Fruit fly (Drosophila melanogaster) whole organism, embryonic: ENCODE measurements around the gene Muc68Ca.

ENCODE experiments used
- B-H1 ChIP-seq: fragments of 200-800 bp; sonication (Bioruptor generic); IDR thresholded peaks from 3 replicates; pipeline ENCODE4 v1.3.6; 2022; ENCODE audit warnings: missing biosample characterization, missing genetic modification characterization
- Bgb ChIP-seq: fragments of 200-800 bp; sonication (Bioruptor generic); IDR thresholded peaks from 2 replicates; pipeline ENCODE4 v1.3.6; 2022; ENCODE audit warnings: missing biosample characterization, missing genetic modification characterization; ENCODE audit not compliant: partially characterized antibody
- CG10147 ChIP-seq: fragments of 200-800 bp; sonication (Bioruptor generic); optimal IDR thresholded peaks from 2 replicates; lab custom pipeline; 2019; ENCODE audit warnings: missing biosample characterization, mild to moderate bottlenecking, missing genetic modification characterization, moderate library complexity
- CG10267 ChIP-seq: fragments of 200-800 bp; sonication (Bioruptor generic); optimal IDR thresholded peaks from 2 replicates; lab custom pipeline; 2018; ENCODE audit warnings: missing biosample characterization, mild to moderate bottlenecking, missing genetic modification characterization, moderate library complexity
- CG12104 ChIP-seq: fragments of 200-800 bp; sonication (Bioruptor generic); optimal IDR thresholded peaks from 3 replicates; lab custom pipeline; 2016; ENCODE audit warnings: missing biosample characterization, missing genetic modification characterization
- CG12155 ChIP-seq: fragments of 200-800 bp; sonication (Bioruptor generic); optimal IDR thresholded peaks from 3 replicates; lab custom pipeline; 2016; ENCODE audit warnings: missing biosample characterization, missing genetic modification characterization
- CG13287 ChIP-seq: fragments of 200-800 bp; sonication (Bioruptor generic); IDR thresholded peaks from 2 replicates; pipeline ENCODE4 v1.3.6; 2022; ENCODE audit warnings: missing biosample characterization, missing genetic modification characterization; ENCODE audit not compliant: partially characterized antibody
- CG14860 ChIP-seq: fragments of 200-800 bp; sonication (Bioruptor generic); IDR thresholded peaks from 3 replicates; pipeline ENCODE4 v1.3.6; 2022; ENCODE audit warnings: missing biosample characterization, missing genetic modification characterization; ENCODE audit not compliant: partially characterized antibody
- CG15011 ChIP-seq: fragments of 200-800 bp; sonication (Bioruptor generic); optimal IDR thresholded peaks from 3 replicates; lab custom pipeline; 2018; ENCODE audit warnings: missing biosample characterization, mild to moderate bottlenecking, missing genetic modification characterization
- CG15514 ChIP-seq: fragments of 200-800 bp; sonication (Bioruptor generic); optimal IDR thresholded peaks from 3 replicates; lab custom pipeline; 2017; ENCODE audit warnings: missing biosample characterization, missing genetic modification characterization, mild to moderate bottlenecking, moderate library complexity, missing genetic modification reagents
- CG15696 ChIP-seq: fragments of 200-800 bp; sonication (Bioruptor generic); optimal IDR thresholded peaks from 2 replicates; lab custom pipeline; 2019; ENCODE audit warnings: missing biosample characterization, mild to moderate bottlenecking, missing genetic modification characterization, moderate library complexity
- CG1647 ChIP-seq: fragments of 200-800 bp; sonication (Bioruptor generic); optimal IDR thresholded peaks from 3 replicates; lab custom pipeline; 2016; ENCODE audit warnings: missing biosample characterization, missing genetic modification characterization
- CG17568 ChIP-seq: fragments of 200-800 bp; sonication (Bioruptor generic); optimal IDR thresholded peaks from 2 replicates; lab custom pipeline; 2018; ENCODE audit warnings: missing biosample characterization, mild to moderate bottlenecking, missing genetic modification characterization, moderate library complexity
- CG1832 ChIP-seq: fragments of 200-800 bp; sonication (Bioruptor generic); optimal IDR thresholded peaks from 2 replicates; lab custom pipeline; 2017; ENCODE audit warnings: missing biosample characterization, mild to moderate bottlenecking, missing genetic modification characterization, inconsistent platforms
- CG2116 ChIP-seq: fragments of 200-800 bp; sonication (Bioruptor generic); optimal IDR thresholded peaks from 3 replicates; lab custom pipeline; 2018; ENCODE audit warnings: missing biosample characterization, mild to moderate bottlenecking, missing genetic modification characterization
- CG2202 ChIP-seq: fragments of 200-800 bp; sonication (Bioruptor generic); optimal IDR thresholded peaks from 2 replicates; lab custom pipeline; 2018; ENCODE audit warnings: missing biosample characterization, mild to moderate bottlenecking, missing genetic modification characterization
- CG2712 ChIP-seq: fragments of 200-800 bp; optimal IDR thresholded peaks from 3 replicates; lab custom pipeline; 2019; ENCODE audit warnings: missing biosample characterization, mild to moderate bottlenecking, missing genetic modification characterization, moderate library complexity
- CG7271 ChIP-seq: fragments of 200-800 bp; sonication (Bioruptor generic); optimal IDR thresholded peaks from 2 replicates; lab custom pipeline; 2018; ENCODE audit warnings: missing biosample characterization, mild to moderate bottlenecking, missing genetic modification characterization, moderate library complexity
- CG9797 ChIP-seq: fragments of 200-800 bp; sonication (Bioruptor generic); optimal IDR thresholded peaks from 3 replicates; lab custom pipeline; 2018; ENCODE audit warnings: missing biosample characterization, mild to moderate bottlenecking, missing genetic modification characterization
- CG9817 ChIP-seq: fragments of 200-800 bp; sonication (Bioruptor generic); optimal IDR thresholded peaks from 2 replicates; lab custom pipeline; 2018; ENCODE audit warnings: missing biosample characterization, mild to moderate bottlenecking, missing genetic modification characterization, moderate library complexity
- Dll ChIP-seq: fragments of 200-800 bp; sonication (Bioruptor generic); IDR thresholded peaks from 4 replicates; pipeline ENCODE4 v1.3.6; 2022; ENCODE audit warnings: missing biosample characterization, missing genetic modification characterization; ENCODE audit not compliant: partially characterized antibody
- Doc3 ChIP-seq: fragments of 200-800 bp; sonication (Bioruptor generic); IDR thresholded peaks from 3 replicates; pipeline ENCODE4 v1.3.6; 2022; ENCODE audit warnings: missing biosample characterization, missing genetic modification characterization; ENCODE audit not compliant: partially characterized antibody
- Dp ChIP-seq: fragments of 200-800 bp; sonication (Bioruptor generic); optimal IDR thresholded peaks from 2 replicates; lab custom pipeline; 2018; ENCODE audit warnings: missing biosample characterization, mild to moderate bottlenecking, missing genetic modification characterization, moderate library complexity
- Ets65A ChIP-seq: fragments of 200-800 bp; sonication (Bioruptor generic); peaks from one replicate; lab custom pipeline; 2016; ENCODE audit warnings: missing biosample characterization, missing genetic modification characterization
- H15 ChIP-seq: fragments of 200-800 bp; sonication (Bioruptor generic); IDR thresholded peaks from 3 replicates; pipeline ENCODE4 v1.3.6; 2022; ENCODE audit warnings: missing biosample characterization, missing genetic modification characterization
- HmgZ ChIP-seq: fragments of 200-800 bp; sonication (Bioruptor generic); optimal IDR thresholded peaks from 2 replicates; lab custom pipeline; 2018; ENCODE audit warnings: missing biosample characterization, mild to moderate bottlenecking, missing genetic modification characterization
- Kr ChIP-seq: fragments of 200-800 bp; sonication (Bioruptor generic); optimal IDR thresholded peaks from 2 replicates; lab custom pipeline; 2017; ENCODE audit warnings: missing biosample characterization, mild to moderate bottlenecking, missing genetic modification characterization
- Lpt ChIP-seq: fragments of >200 bp; optimal IDR thresholded peaks from 2 replicates; lab custom pipeline; 2018; ENCODE audit warnings: missing biosample characterization, missing genetic modification characterization
- MBD-R2 ChIP-seq: fragments of 200-800 bp; sonication (Bioruptor generic); IDR thresholded peaks from 2 replicates; pipeline ENCODE4 v1.3.6; 2022; ENCODE audit warnings: missing biosample characterization, missing genetic modification characterization
- Mad ChIP-seq: fragments of 200-800 bp; sonication (Bioruptor generic); optimal IDR thresholded peaks from 2 replicates; lab custom pipeline; 2016; ENCODE audit warnings: missing biosample characterization, missing genetic modification characterization
- Med ChIP-seq: fragments of 200-800 bp; sonication (Bioruptor generic); peaks from one replicate; lab custom pipeline; 2016; ENCODE audit warnings: missing biosample characterization, missing genetic modification characterization, mild to moderate bottlenecking, inconsistent platforms, moderate library complexity
- Sin3A ChIP-seq: fragments of >200 bp; optimal IDR thresholded peaks from 2 replicates; lab custom pipeline; 2018
- Trl ChIP-seq, 3 experiments: fragments of >200 bp in 2 of 3; fragments of 200-800 bp in 1 of 3; sonication (Bioruptor generic) in 1 of 3; optimal IDR thresholded peaks; 2 replicates in 1 of 3; 3 replicates in 2 of 3; lab custom pipeline; 2016 to 2017; ENCODE audit warnings: missing biosample characterization in 1 of 3, missing genetic modification characterization in 1 of 3
- ftz-f1 ChIP-seq: fragments of 200-800 bp; sonication (Bioruptor generic); optimal IDR thresholded peaks from 2 replicates; lab custom pipeline; 2016; ENCODE audit warnings: missing biosample characterization, missing genetic modification characterization
- fu2 ChIP-seq: fragments of 200-800 bp; sonication (Bioruptor generic); optimal IDR thresholded peaks from 2 replicates; lab custom pipeline; 2016; ENCODE audit warnings: missing biosample characterization, missing genetic modification characterization
- gcm ChIP-seq: fragments of 200-800 bp; sonication (Bioruptor generic); optimal IDR thresholded peaks from 2 replicates; lab custom pipeline; 2019; ENCODE audit warnings: missing biosample characterization, mild to moderate bottlenecking, missing genetic modification characterization, moderate library complexity
- hb ChIP-seq: fragments of 200-800 bp; sonication (Bioruptor generic); IDR thresholded peaks from 3 replicates; pipeline ENCODE4 v1.3.6; 2022; ENCODE audit warnings: missing biosample characterization, missing genetic modification characterization; ENCODE audit not compliant: partially characterized antibody
- hbn ChIP-seq: fragments of 200-800 bp; sonication (Bioruptor generic); IDR thresholded peaks from 2 replicates; pipeline ENCODE4 v1.3.6; 2022; ENCODE audit warnings: missing biosample characterization, missing genetic modification characterization; ENCODE audit not compliant: partially characterized antibody
- her ChIP-seq: fragments of 200-800 bp; sonication (Bioruptor generic); optimal IDR thresholded peaks from 2 replicates; lab custom pipeline; 2016; ENCODE audit warnings: missing biosample characterization, missing genetic modification characterization
- inv ChIP-seq: fragments of 200-800 bp; sonication (Bioruptor generic); IDR thresholded peaks from 2 replicates; pipeline ENCODE4 v1.3.6; 2022; ENCODE audit warnings: missing biosample characterization, missing genetic modification characterization; ENCODE audit not compliant: partially characterized antibody
- klu ChIP-seq: fragments of 200-800 bp; sonication (Bioruptor generic); IDR thresholded peaks from 2 replicates; pipeline ENCODE4 v1.3.6; 2022; ENCODE audit warnings: missing biosample characterization, missing genetic modification characterization
- nmo ChIP-seq: fragments of 200-800 bp; sonication (Bioruptor generic); optimal IDR thresholded peaks from 2 replicates; lab custom pipeline; 2018; ENCODE audit warnings: missing biosample characterization, mild to moderate bottlenecking, missing genetic modification characterization, moderate library complexity
- onecut ChIP-seq: fragments of 200-800 bp; sonication (Bioruptor generic); IDR thresholded peaks from 2 replicates; pipeline ENCODE4 v1.3.6; 2022; ENCODE audit warnings: missing biosample characterization, missing genetic modification characterization
- pzg ChIP-seq: fragments of 200-800 bp; sonication (Bioruptor generic); optimal IDR thresholded peaks from 3 replicates; lab custom pipeline; 2018; ENCODE audit warnings: missing biosample characterization, mild to moderate bottlenecking, missing genetic modification characterization, moderate library complexity
- slp2 ChIP-seq: fragments of 200-800 bp; sonication (Bioruptor generic); optimal IDR thresholded peaks from 2 replicates; lab custom pipeline; 2016; ENCODE audit warnings: missing biosample characterization, missing genetic modification characterization
- ssp ChIP-seq: fragments of 200-800 bp; sonication (Bioruptor generic); IDR thresholded peaks from 2 replicates; pipeline ENCODE4 v1.3.6; 2022; ENCODE audit warnings: missing biosample characterization, missing genetic modification characterization
- stwl ChIP-seq: fragments of 200-800 bp; sonication (Bioruptor generic); optimal IDR thresholded peaks from 3 replicates; lab custom pipeline; 2018; ENCODE audit warnings: missing biosample characterization, mild to moderate bottlenecking, missing genetic modification characterization, moderate library complexity
- tgo ChIP-seq: fragments of 200-800 bp; sonication (Bioruptor generic); IDR thresholded peaks from 3 replicates; pipeline ENCODE4 v1.3.6; 2022; ENCODE audit warnings: missing biosample characterization, missing genetic modification characterization
- tio ChIP-seq: fragments of 200-800 bp; sonication (Bioruptor generic); optimal IDR thresholded peaks from 2 replicates; lab custom pipeline; 2017; ENCODE audit warnings: missing biosample characterization, missing genetic modification characterization, inconsistent platforms
- vvl ChIP-seq: fragments of 200-800 bp; sonication (Bioruptor generic); IDR thresholded peaks from 2 replicates; pipeline ENCODE4 v1.3.6; 2022; ENCODE audit warnings: missing biosample characterization, missing genetic modification characterization
- zen ChIP-seq: fragments of 200-800 bp; sonication (Bioruptor generic); optimal IDR thresholded peaks from 3 replicates; lab custom pipeline; 2018; ENCODE audit warnings: missing biosample characterization, mild to moderate bottlenecking, missing genetic modification characterization, moderate library complexity

Gene Muc68Ca

DNA sequence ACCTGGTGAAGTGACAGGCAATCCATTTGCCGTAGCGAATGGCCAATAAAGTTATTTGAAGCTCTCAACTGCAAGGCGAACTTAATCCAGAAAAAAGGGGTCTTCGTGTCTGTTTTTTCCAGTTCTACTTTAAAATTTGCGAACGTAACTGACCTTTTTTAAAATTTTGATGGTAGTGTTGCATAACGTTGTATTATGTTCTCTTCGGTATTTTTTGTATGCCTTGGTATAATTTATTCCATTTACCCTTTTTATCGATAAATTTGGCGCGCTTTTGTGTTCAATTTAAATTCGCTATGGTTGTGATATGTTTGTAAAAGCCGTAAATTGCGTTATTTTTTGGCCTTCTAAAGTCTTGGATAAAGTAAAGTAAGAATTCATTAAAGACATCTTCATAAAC, 10.8 kb upstream of the Muc68Ca start (continued):
- TF ChIP-seq CG1647 (no peak), CG12104 (GFP tag; lab: Kevin White, UChicago) (no peak), Ets65A (GFP tag; lab: Kevin White, UChicago) (no peak), CG7271 (tag; lab: Kevin White, UChicago) (no peak), CG12155 (no peak), CG10147 (GFP tag; lab: Kevin White, UChicago) (no peak), CG15696 (no peak), zen (tag; lab: Kevin White, UChicago) (no peak), Dp (GFP tag; lab: Kevin White, UChicago) (peak; percentile 93), B-H1 (no peak), Trl (optimal IDR thresholded peaks at IDR 0.05; lab: Kevin White, UChicago) (no peak), Trl (GFP tag; optimal IDR thresholded peaks at IDR 0.05; lab: Kevin White, UChicago) (no peak), vvl (GFP tag; lab: Robert Waterston, UW) (peak; percentile 91), her (peak; percentile 16), MBD-R2 (GFP tag; lab: Robert Waterston, UW) (0 out of 2 replicates have a peak, but pooled peaks have one; percentile 10), ssp (GFP tag; lab: Robert Waterston, UW) (no peak), Sin3A (no peak), tio (GFP tag; lab: Kevin White, UChicago) (no peak), H15 (GFP tag; lab: Robert Waterston, UW) (no peak), Dll (GFP tag; lab: Robert Waterston, UW) (peak; percentile 32; the same call in 1 of the 4 replicates), slp2 (GFP tag; lab: Kevin White, UChicago) (no peak), tgo (GFP tag; lab: Robert Waterston, UW) (no peak), hb (no peak), CG15011 (GFP tag; lab: Kevin White, UChicago) (no peak), CG1832 (GFP tag; lab: Kevin White, UChicago) (no peak), CG14860 (no peak), hbn (GFP tag; lab: Robert Waterston, UW) (no peak), CG10267 (tag; lab: Kevin White, UChicago) (peak; percentile 93), CG2116 (GFP tag; lab: Kevin White, UChicago) (peak; percentile 48), CG2202 (no peak), CG9797 (peak; percentile 23), Lpt (GFP tag; lab: Kevin White, UChicago) (no peak), Doc3 (0 out of 3 replicates have a peak, but pooled peaks have one; percentile 36), CG13287 (peak; percentile 56; the same call in 1 of the 2 replicates), fu2 (no peak)

DNA sequence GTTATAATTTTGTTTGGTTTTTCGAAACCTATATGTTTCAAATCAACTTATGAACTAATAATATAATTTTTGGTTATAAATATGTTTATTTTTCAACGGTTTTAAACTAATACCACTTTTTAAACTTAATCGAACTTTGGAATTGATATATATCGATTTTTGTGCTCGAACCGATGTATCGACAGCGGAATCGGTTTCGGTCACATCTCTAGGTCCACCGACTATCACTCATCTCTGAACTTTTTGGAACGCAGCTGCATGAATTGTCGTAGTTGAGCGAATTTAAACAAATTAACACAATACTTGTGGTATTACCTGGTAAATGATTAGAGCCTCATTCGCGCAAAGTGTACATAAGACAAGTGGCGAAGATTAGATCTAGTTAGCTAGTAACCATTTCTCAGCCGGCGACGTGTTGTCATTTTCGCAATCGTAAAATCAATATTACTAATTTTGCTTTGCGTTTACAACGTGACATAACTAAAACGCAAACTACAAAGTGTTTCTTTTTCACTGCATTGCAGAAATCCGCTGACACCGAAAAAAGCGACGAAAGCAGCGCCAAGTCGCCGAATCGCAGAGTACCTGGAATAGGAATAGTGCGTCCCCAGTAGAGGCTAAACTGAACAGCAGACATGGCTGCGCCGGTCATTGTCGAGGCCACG, 8.1 kb upstream of the Muc68Ca start, which contains the start of gene Apt1:
Gene Apt1, plus strand, starts transcription at position 219 of the 665 bp plus-strand sequence.
- TF ChIP-seq CG9817 (tag; lab: Kevin White, UChicago) = no peak
- no peak for TF ChIP-seq gcm
- TF ChIP-seq CG15514 (GFP tag; lab: Kevin White, UChicago) = peak; percentile 65
- peak; percentile 88 for TF ChIP-seq stwl
- peak; percentile 39 for TF ChIP-seq ftz-f1 (GFP tag; lab: Kevin White, UChicago)
- TF ChIP-seq Bgb (GFP tag; lab: Robert Waterston, UW) = peak; percentile 98
- peak; percentile 81 for TF ChIP-seq pzg (GFP tag; lab: Kevin White, UChicago)
- TF ChIP-seq onecut (GFP tag; lab: Robert Waterston, UW) = peak; percentile 83
- peak; percentile 16 for TF ChIP-seq Ets65A (GFP tag; lab: Kevin White, UChicago)
- peak; percentile 88 for TF ChIP-seq Med
- no peak for TF ChIP-seq Mad (GFP tag; lab: Kevin White, UChicago)
- peak; percentile 18 for TF ChIP-seq nmo (GFP tag; lab: Kevin White, UChicago)
- no peak for TF ChIP-seq Kr (GFP tag; lab: Kevin White, UChicago)
- peak; percentile 41 for TF ChIP-seq CG2712 (tag; lab: Kevin White, UChicago)
- no peak for TF ChIP-seq CG17568
- peak; percentile 93 for TF ChIP-seq inv (GFP tag; lab: Robert Waterston, UW)
- no peak for TF ChIP-seq klu (GFP tag; lab: Robert Waterston, UW)
- peak; percentile 36 for TF ChIP-seq HmgZ
